Worm (Caenorhabditis elegans) whole organism, L3 larva: ENCODE data around the gene scl-20.

ENCODE experiments used
- R02D3.7 ChIP-seq: fragments of 150-350 bp; optimal IDR thresholded peaks from 2 replicates; lab custom pipeline; 2014; ENCODE audit warnings: missing biosample characterization, missing genetic modification characterization
- ZK546.5 ChIP-seq: sonication (generic microtip); optimal IDR thresholded peaks from 2 replicates; lab custom pipeline; 2017; ENCODE audit warnings: missing biosample characterization, missing genetic modification characterization
- aly-2 ChIP-seq: fragments of 150-350 bp; optimal IDR thresholded peaks from 2 replicates; lab custom pipeline; 2014; ENCODE audit warnings: missing biosample characterization, missing genetic modification characterization
- ama-1 ChIP-seq: fragments of 150-350 bp; optimal IDR thresholded peaks from 2 replicates; lab custom pipeline; 2018
- ceh-16 ChIP-seq: sonication (generic microtip); optimal IDR thresholded peaks from 2 replicates; lab custom pipeline; 2017; ENCODE audit warnings: missing biosample characterization, missing genetic modification characterization
- ceh-28 ChIP-seq: fragments of 150-350 bp; optimal IDR thresholded peaks from 2 replicates; lab custom pipeline; 2014; ENCODE audit warnings: missing biosample characterization, missing genetic modification reagents, missing genetic modification characterization
- ceh-82 ChIP-seq: fragments of 150-350 bp; optimal IDR thresholded peaks from 2 replicates; lab custom pipeline; 2014; ENCODE audit warnings: missing biosample characterization, missing genetic modification characterization
- ceh-9 ChIP-seq: sonication (generic microtip); optimal IDR thresholded peaks from 2 replicates; lab custom pipeline; 2018; ENCODE audit warnings: missing biosample characterization, missing genetic modification characterization
- daf-12 ChIP-seq: fragments of 150-350 bp; optimal IDR thresholded peaks from 2 replicates; lab custom pipeline; 2014; ENCODE audit warnings: missing biosample characterization, missing genetic modification reagents, missing genetic modification characterization
- egl-27 ChIP-seq: sonication (generic microtip); optimal IDR thresholded peaks from 4 replicates; lab custom pipeline; 2017; ENCODE audit warnings: missing biosample characterization, missing genetic modification reagents, missing genetic modification characterization
- elt-1 ChIP-seq: fragments of 150-350 bp; optimal IDR thresholded peaks from 2 replicates; lab custom pipeline; 2014; ENCODE audit warnings: missing biosample characterization, missing genetic modification characterization
- elt-3 ChIP-seq, 3 experiments: fragments of 150-350 bp in 1 of 3; sonication (generic microtip) in 2 of 3; optimal IDR thresholded peaks; 2 replicates in 2 of 3; 4 replicates in 1 of 3; lab custom pipeline; 2014 to 2017; ENCODE audit warnings: missing biosample characterization in 3 of 3, missing genetic modification characterization in 3 of 3
- eor-1 ChIP-seq, 2 experiments: fragments of 150-350 bp; optimal IDR thresholded peaks; 2 replicates each; lab custom pipeline; 2014 to 2018; ENCODE audit warnings: missing biosample characterization in 2 of 2, missing genetic modification characterization in 2 of 2
- fkh-10 ChIP-seq: sonication (generic microtip); optimal IDR thresholded peaks from 2 replicates; lab custom pipeline; 2017; ENCODE audit warnings: missing biosample characterization, missing genetic modification reagents, missing genetic modification characterization
- fkh-2 ChIP-seq: fragments of 150-350 bp; optimal IDR thresholded peaks from 2 replicates; lab custom pipeline; 2014; ENCODE audit warnings: missing biosample characterization, missing genetic modification reagents, missing genetic modification characterization
- fos-1 ChIP-seq: fragments of 150-350 bp; optimal IDR thresholded peaks from 2 replicates; lab custom pipeline; 2014; ENCODE audit warnings: missing biosample characterization, missing genetic modification characterization
- hmg-11 ChIP-seq: sonication (generic microtip); optimal IDR thresholded peaks from 2 replicates; lab custom pipeline; 2016; ENCODE audit warnings: missing genetic modification characterization, missing compliant biosample characterization
- lin-15B ChIP-seq: fragments of 150-350 bp; optimal IDR thresholded peaks from 2 replicates; lab custom pipeline; 2014; ENCODE audit warnings: missing biosample characterization, missing genetic modification characterization
- lin-39 ChIP-seq: fragments of 150-350 bp; optimal IDR thresholded peaks from 2 replicates; lab custom pipeline; 2018; ENCODE audit warnings: missing biosample characterization, missing genetic modification reagents, missing genetic modification characterization
- mml-1 ChIP-seq: fragments of 150-350 bp; sonication (generic microtip); optimal IDR thresholded peaks from 3 replicates; lab custom pipeline; 2014; ENCODE audit warnings: missing biosample characterization, missing genetic modification characterization
- nfya-1 ChIP-seq: sonication (generic microtip); optimal IDR thresholded peaks from 2 replicates; lab custom pipeline; 2017; ENCODE audit warnings: missing genetic modification characterization, mild to moderate bottlenecking, missing compliant biosample characterization, antibody characterized with exemption, moderate library complexity; ENCODE audit not compliant: insufficient read depth
- nhr-11 ChIP-seq: fragments of 150-350 bp; optimal IDR thresholded peaks from 2 replicates; lab custom pipeline; 2014; ENCODE audit warnings: missing biosample characterization, missing genetic modification characterization
- nhr-12 ChIP-seq: fragments of 150-350 bp; optimal IDR thresholded peaks from 2 replicates; lab custom pipeline; 2014; ENCODE audit warnings: missing biosample characterization, missing genetic modification characterization
- nhr-23 ChIP-seq: fragments of 150-350 bp; optimal IDR thresholded peaks from 2 replicates; lab custom pipeline; 2014; ENCODE audit warnings: missing biosample characterization, missing genetic modification reagents, missing genetic modification characterization
- nhr-237 ChIP-seq: fragments of 150-350 bp; optimal IDR thresholded peaks from 2 replicates; lab custom pipeline; 2014; ENCODE audit warnings: missing biosample characterization, missing genetic modification characterization
- nhr-25 ChIP-seq: sonication (generic microtip); optimal IDR thresholded peaks from 2 replicates; lab custom pipeline; 2017; ENCODE audit warnings: missing biosample characterization, missing genetic modification characterization
- nhr-76 ChIP-seq: fragments of 150-350 bp; sonication (generic microtip); optimal IDR thresholded peaks from 5 replicates; lab custom pipeline; 2014; ENCODE audit warnings: missing biosample characterization, missing genetic modification characterization
- nhr-77 ChIP-seq: fragments of 150-350 bp; optimal IDR thresholded peaks from 2 replicates; lab custom pipeline; 2014; ENCODE audit warnings: missing biosample characterization, missing genetic modification characterization
- pha-4 ChIP-seq: fragments of 150-350 bp; optimal IDR thresholded peaks from 2 replicates; lab custom pipeline; 2014; ENCODE audit warnings: missing biosample characterization, missing genetic modification reagents, missing genetic modification characterization
- pqm-1 ChIP-seq: fragments of 150-350 bp; optimal IDR thresholded peaks from 2 replicates; lab custom pipeline; 2017; ENCODE audit warnings: missing biosample characterization, missing genetic modification characterization, inconsistent platforms
- sea-2 ChIP-seq: fragments of 150-350 bp; sonication (generic microtip); optimal IDR thresholded peaks from 4 replicates; lab custom pipeline; 2014; ENCODE audit warnings: missing biosample characterization, missing genetic modification reagents, missing genetic modification characterization
- skn-1 ChIP-seq: fragments of 150-350 bp; optimal IDR thresholded peaks from 2 replicates; lab custom pipeline; 2014; ENCODE audit warnings: missing biosample characterization, missing genetic modification characterization
- snpc-4 ChIP-seq: fragments of 150-350 bp; optimal IDR thresholded peaks from 2 replicates; lab custom pipeline; 2014; ENCODE audit warnings: missing biosample characterization, missing genetic modification characterization
- tbx-2 ChIP-seq: sonication (generic microtip); optimal IDR thresholded peaks from 2 replicates; lab custom pipeline; 2016; ENCODE audit warnings: mild to moderate bottlenecking, missing genetic modification characterization, missing compliant biosample characterization
- unc-39 ChIP-seq: sonication (generic microtip); optimal IDR thresholded peaks from 4 replicates; lab custom pipeline; 2017; ENCODE audit warnings: missing biosample characterization, missing genetic modification characterization
- unc-62 ChIP-seq: fragments of 150-350 bp; sonication (generic microtip); optimal IDR thresholded peaks from 4 replicates; lab custom pipeline; 2014; ENCODE audit warnings: missing biosample characterization, missing genetic modification reagents, missing genetic modification characterization
- zag-1 ChIP-seq: fragments of 150-350 bp; optimal IDR thresholded peaks from 2 replicates; lab custom pipeline; 2014; ENCODE audit warnings: missing biosample characterization, missing genetic modification characterization
- ztf-11 ChIP-seq: fragments of 150-350 bp; optimal IDR thresholded peaks from 2 replicates; lab custom pipeline; 2014; ENCODE audit warnings: missing biosample characterization, missing genetic modification characterization

scl-20 gene

DNA sequence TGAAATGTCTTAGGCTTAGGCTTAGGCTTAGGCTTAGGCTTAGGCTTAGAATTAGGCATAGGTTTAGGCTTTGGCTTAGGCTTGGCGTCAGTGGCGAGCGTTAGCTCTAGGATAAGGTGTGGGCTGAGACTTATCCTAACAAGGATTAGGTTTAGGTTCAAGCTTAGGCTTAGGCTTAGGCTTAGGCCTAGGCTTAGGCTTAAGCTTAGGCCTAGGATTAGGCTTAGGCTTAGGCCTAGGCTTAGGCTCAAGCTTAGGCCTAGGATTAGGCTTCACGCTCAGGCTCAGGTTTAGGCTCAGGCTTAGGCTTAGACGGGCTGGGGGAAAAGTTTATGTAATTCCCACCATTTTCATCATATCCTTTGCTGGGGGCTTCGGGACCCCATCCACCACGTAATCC lies 339 bp downstream of the scl-20 start:
- no peak for TF ChIP-seq nhr-12 (tag; lab: Kevin White, UChicago)
- no peak for TF ChIP-seq egl-27
- no peak for TF ChIP-seq nhr-76
- no peak for TF ChIP-seq zag-1 (tag; lab: Kevin White, UChicago)
- no peak for TF ChIP-seq eor-1 (tag; optimal IDR thresholded peaks at IDR 0.05; lab: Kevin White, UChicago)
- no peak for TF ChIP-seq aly-2 (tag; lab: Kevin White, UChicago)
- no peak for TF ChIP-seq hmg-11 (tag; lab: Kevin White, UChicago)
- no peak for TF ChIP-seq daf-12 (tag; lab: Kevin White, UChicago)
- TF ChIP-seq snpc-4 (tag; lab: Kevin White, UChicago): no peak
- no peak for TF ChIP-seq elt-1 (tag; lab: Kevin White, UChicago)
- no peak for TF ChIP-seq nhr-25 (tag; lab: Kevin White, UChicago)
- no peak for TF ChIP-seq unc-39 (tag; lab: Kevin White, UChicago)
- TF ChIP-seq pqm-1: no peak

DNA sequence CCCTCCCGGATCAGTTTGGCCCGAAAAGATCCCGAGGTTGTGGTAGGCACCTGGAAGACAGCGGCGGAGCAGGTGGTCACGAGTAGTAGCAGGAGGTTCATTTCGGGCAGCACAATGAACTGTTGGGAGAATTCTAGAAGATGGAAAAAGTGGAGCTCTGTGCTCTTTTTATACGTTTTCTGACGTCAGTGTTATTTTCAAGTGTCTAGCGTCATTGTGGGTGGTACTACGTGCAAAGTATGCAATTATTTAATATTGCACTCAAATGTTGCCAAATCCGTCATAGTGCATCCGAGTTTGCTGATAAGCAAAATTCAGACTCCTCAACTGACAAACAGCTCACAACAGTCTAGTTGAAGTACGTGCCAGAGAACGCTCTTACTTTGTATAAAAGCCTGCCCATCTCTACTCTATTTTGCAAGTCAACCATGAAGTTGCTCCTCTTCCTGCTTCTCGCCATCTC lies 2.7 kb downstream of the scl-20 start, which contains the start of the genes asp-18 and scl-19:
Gene asp-18 (minus strand): TSS at position 101 of the 463 bp plus-strand sequence.
Gene scl-19 (plus strand): TSS at position 413 of the 463 bp plus-strand sequence.
- TF ChIP-seq ceh-9 (tag; lab: Kevin White, UChicago) (no peak), nhr-237 (tag; lab: Kevin White, UChicago) (no peak), ZK546.5 (tag; lab: Kevin White, UChicago) (no peak), nfya-1 (no peak), mml-1 (no peak), daf-12 (tag; lab: Kevin White, UChicago) (no peak), skn-1 (no peak), hmg-11 (tag; lab: Kevin White, UChicago) (no peak), egl-27 (no peak), nhr-12 (tag; lab: Kevin White, UChicago) (no peak), nhr-25 (tag; lab: Kevin White, UChicago) (no peak), fkh-2 (tag; lab: Kevin White, UChicago) (no peak), pha-4 (tag; lab: Kevin White, UChicago) (no peak)

- no peak for TF ChIP-seq skn-1
- TF ChIP-seq elt-3 (tag; optimal IDR thresholded peaks at IDR 0.05; lab: Kevin White, UChicago): no peak
- no peak for TF ChIP-seq pqm-1
- no peak for TF ChIP-seq snpc-4 (tag; lab: Kevin White, UChicago)
- TF ChIP-seq unc-62: no peak
- TF ChIP-seq R02D3.7 (tag; lab: Kevin White, UChicago): no peak
- no peak for TF ChIP-seq nfya-1
- no peak for TF ChIP-seq nhr-23 (tag; lab: Kevin White, UChicago)
- no peak for TF ChIP-seq ceh-28 (tag; lab: Kevin White, UChicago)
Observed at ce11 chrV:18729324-18729924, 4.9 kb downstream of the scl-20 start, which contains the start of gene asp-19. TSS of gene asp-19 (minus strand) at chrV:18729374.

- TF ChIP-seq lin-15B (tag; lab: Kevin White, UChicago): no peak
Observed at ce11 chrV:18725858-18726257, 8.4 kb downstream of the scl-20 start.

DNA sequence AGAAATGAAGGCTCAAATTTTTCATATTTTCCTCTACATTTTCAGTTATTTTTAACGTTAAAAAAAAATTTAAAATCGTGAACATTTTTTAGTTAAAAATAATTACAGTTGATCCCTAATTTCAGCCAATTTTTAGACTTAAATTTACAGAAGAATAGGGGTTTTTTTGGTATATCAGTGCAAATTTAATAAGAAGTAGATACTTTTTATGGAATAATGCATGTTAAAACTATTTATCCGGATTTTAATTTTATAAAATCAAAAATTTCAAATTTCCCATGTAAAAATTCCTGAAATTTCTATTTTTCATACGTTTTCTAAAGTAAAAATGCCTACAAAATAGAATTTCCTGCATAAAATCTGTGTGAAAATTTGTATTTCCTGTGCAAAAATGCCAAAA lies 10.2 kb downstream of the scl-20 start:
- no peak for TF ChIP-seq ceh-16 (tag; lab: Kevin White, UChicago)
- no peak for TF ChIP-seq nhr-23 (tag; lab: Kevin White, UChicago)
- TF ChIP-seq sea-2 (GFP tag; lab: Kevin White, UChicago): no peak
- TF ChIP-seq ama-1 (lab: Kevin White, UChicago): no peak
- TF ChIP-seq fkh-10: no peak
- no peak for TF ChIP-seq ztf-11
- no peak for TF ChIP-seq ceh-82 (tag; lab: Kevin White, UChicago)
- TF ChIP-seq skn-1: no peak
- TF ChIP-seq egl-27: no peak
- no peak for TF ChIP-seq nhr-237 (tag; lab: Kevin White, UChicago)
- TF ChIP-seq fos-1: no peak
- no peak for TF ChIP-seq mml-1
- TF ChIP-seq pqm-1: no peak
- no peak for TF ChIP-seq R02D3.7 (tag; lab: Kevin White, UChicago)
- no peak for TF ChIP-seq nhr-77
- TF ChIP-seq tbx-2: no peak
- TF ChIP-seq nhr-25 (tag; lab: Kevin White, UChicago): no peak
- TF ChIP-seq nhr-11 (tag; lab: Kevin White, UChicago): no peak
- TF ChIP-seq lin-39 (tag; lab: Kevin White, UChicago): no peak
